Worm (Caenorhabditis elegans) whole organism, young adult: Measurements from ENCODE around the gene mua-6.
"Not testable (repeated sequence)": the region's sequence is repeated elsewhere in the genome, so short reads cannot be mapped to it uniquely, and the experiment has no call there.

Experiments used
- B0019.2 ChIP-seq: fragments of 200-800 bp; sonication (Bioruptor generic); conservative IDR thresholded peaks from 2 replicates; pipeline ENCODE4 v1.3.6; 2022; ENCODE audit warnings: missing genetic modification reagents, missing genetic modification characterization, missing compliant biosample characterization
- B0261.1 ChIP-seq: sonication (generic microtip); optimal IDR thresholded peaks from 2 replicates; lab custom pipeline; 2016; ENCODE audit warnings: mild to moderate bottlenecking, missing genetic modification characterization, moderate library complexity, missing compliant biosample characterization
- B0336.3 ChIP-seq: fragments of 200-800 bp; sonication (Bioruptor generic); IDR thresholded peaks from 2 replicates; pipeline ENCODE4 v1.3.6; 2022; ENCODE audit warnings: missing genetic modification characterization, missing compliant biosample characterization
- F52B5.7 ChIP-seq: sonication (generic microtip); optimal IDR thresholded peaks from 2 replicates; lab custom pipeline; 2016; ENCODE audit warnings: mild to moderate bottlenecking, missing genetic modification characterization, missing compliant biosample characterization
- F55B11.4 ChIP-seq: sonication (generic microtip); optimal IDR thresholded peaks from 2 replicates; lab custom pipeline; 2016; ENCODE audit warnings: missing compliant biosample characterization, missing genetic modification characterization, borderline replicate concordance; ENCODE audit not compliant: insufficient read depth
- F57C9.4 ChIP-seq: sonication (generic microtip); optimal IDR thresholded peaks from 2 replicates; lab custom pipeline; 2017; ENCODE audit warnings: mild to moderate bottlenecking, missing genetic modification characterization, missing compliant biosample characterization
- T07F8.4 ChIP-seq: sonication (generic microtip); optimal IDR thresholded peaks from 2 replicates; lab custom pipeline; 2016; ENCODE audit warnings: mild to moderate bottlenecking, missing genetic modification characterization, moderate library complexity, missing compliant biosample characterization
- Y79H2A.3 ChIP-seq: fragments of 200-800 bp; sonication (Bioruptor generic); conservative IDR thresholded peaks from 2 replicates; pipeline ENCODE4 v1.3.6; 2022; ENCODE audit warnings: missing genetic modification reagents, missing genetic modification characterization, missing compliant biosample characterization
- ama-1 ChIP-seq, 3 experiments: fragments of 150-350 bp in 1 of 3; sonication (generic microtip) in 2 of 3; optimal IDR thresholded peaks; 2 replicates each; lab custom pipeline; 2014 to 2018; ENCODE audit warnings: missing biosample characterization in 2 of 3, missing genetic modification characterization in 2 of 3, missing genetic modification reagents in 2 of 3
- attf-5 ChIP-seq: fragments of 200-800 bp; sonication (Bioruptor generic); optimal IDR thresholded peaks from 2 replicates; lab custom pipeline; 2018; ENCODE audit warnings: mild to moderate bottlenecking, missing genetic modification characterization, missing compliant biosample characterization
- bed-1 ChIP-seq: fragments of 200-800 bp; sonication (Bioruptor generic); IDR thresholded peaks from 2 replicates; pipeline ENCODE4 v1.3.6; 2022; ENCODE audit warnings: missing genetic modification reagents, missing genetic modification characterization, missing compliant biosample characterization
- bed-2 ChIP-seq: fragments of 200-800 bp; sonication (Bioruptor generic); IDR thresholded peaks from 2 replicates; pipeline ENCODE4 v1.3.6; 2022; ENCODE audit warnings: missing genetic modification reagents, missing genetic modification characterization, missing compliant biosample characterization
- cebp-1 ChIP-seq, 2 experiments: fragments of 200-800 bp in 1 of 2; sonication (Bioruptor generic) in 1 of 2; sonication (generic microtip) in 1 of 2; IDR thresholded peaks in 1 of 2; optimal IDR thresholded peaks in 1 of 2; 2 replicates each; pipeline versions ENCODE4 v1.3.6 to Lab custom; 2017 to 2022; ENCODE audit warnings: missing compliant biosample characterization in 2 of 2, missing genetic modification characterization in 2 of 2, mild to moderate bottlenecking in 1 of 2, missing genetic modification reagents in 1 of 2, moderate library complexity in 1 of 2
- ceh-27 ChIP-seq: fragments of 200-800 bp; sonication (Bioruptor generic); optimal IDR thresholded peaks from 2 replicates; lab custom pipeline; 2018; ENCODE audit warnings: mild to moderate bottlenecking, missing genetic modification characterization, moderate library complexity, missing compliant biosample characterization
- dox-1 ChIP-seq: fragments of 200-800 bp; sonication (Bioruptor generic); IDR thresholded peaks from 2 replicates; pipeline ENCODE4 v1.3.6; 2022; ENCODE audit warnings: missing genetic modification reagents, missing genetic modification characterization, missing compliant biosample characterization
- efl-1 ChIP-seq: fragments of 150-350 bp; optimal IDR thresholded peaks from 2 replicates; lab custom pipeline; 2014; ENCODE audit warnings: missing biosample characterization, missing genetic modification reagents, missing genetic modification characterization
- egl-44 ChIP-seq: fragments of 200-800 bp; sonication (Bioruptor generic); IDR thresholded peaks from 2 replicates; pipeline ENCODE4 v1.3.6; 2022; ENCODE audit warnings: missing genetic modification reagents, missing genetic modification characterization, missing compliant biosample characterization
- ekl-4 ChIP-seq: fragments of 200-800 bp; sonication (Bioruptor generic); IDR thresholded peaks from 2 replicates; pipeline ENCODE4 v1.3.6; 2022; ENCODE audit warnings: missing genetic modification reagents, missing genetic modification characterization, missing compliant biosample characterization
- ets-4 ChIP-seq: fragments of 200-800 bp; sonication (Bioruptor generic); optimal IDR thresholded peaks from 2 replicates; lab custom pipeline; 2018; ENCODE audit warnings: mild to moderate bottlenecking, missing genetic modification characterization, missing compliant biosample characterization
- fkh-3 ChIP-seq: sonication (generic microtip); optimal IDR thresholded peaks from 2 replicates; lab custom pipeline; 2016; ENCODE audit warnings: mild to moderate bottlenecking, missing genetic modification characterization, missing compliant biosample characterization
- hmg-1.2 ChIP-seq: fragments of 200-800 bp; sonication (Bioruptor generic); IDR thresholded peaks from 2 replicates; pipeline ENCODE4 v1.3.6; 2022; ENCODE audit warnings: missing genetic modification reagents, missing genetic modification characterization, missing compliant biosample characterization
- lin-26 ChIP-seq: fragments of 200-800 bp; sonication (Bioruptor generic); IDR thresholded peaks from 2 replicates; pipeline ENCODE4 v1.3.6; 2022; ENCODE audit warnings: missing genetic modification reagents, missing genetic modification characterization, missing compliant biosample characterization
- lin-35 ChIP-seq, 3 experiments: fragments of 150-350 bp in 2 of 3; sonication (generic microtip) in 1 of 3; optimal IDR thresholded peaks; 2 replicates each; lab custom pipeline; 2014 to 2018; ENCODE audit warnings: missing biosample characterization in 3 of 3, missing genetic modification characterization in 3 of 3, missing genetic modification reagents in 3 of 3
- lin-40 ChIP-seq: sonication (generic microtip); optimal IDR thresholded peaks from 2 replicates; lab custom pipeline; 2016; ENCODE audit warnings: missing genetic modification characterization, mild to moderate bottlenecking, missing compliant biosample characterization, missing genotype, missing genetic modification reagents
- lin-54 ChIP-seq: fragments of 200-800 bp; sonication (Bioruptor generic); optimal IDR thresholded peaks from 2 replicates; lab custom pipeline; 2018; ENCODE audit warnings: mild to moderate bottlenecking, missing genetic modification characterization, missing compliant biosample characterization
- madf-8 ChIP-seq: fragments of 200-800 bp; sonication (Bioruptor generic); conservative IDR thresholded peaks from 2 replicates; pipeline ENCODE4 v1.3.6; 2022; ENCODE audit warnings: missing genetic modification reagents, missing genetic modification characterization, missing compliant biosample characterization
- nfya-2 ChIP-seq: fragments of 200-800 bp; sonication (Bioruptor generic); IDR thresholded peaks from 2 replicates; pipeline ENCODE4 v1.3.6; 2022; ENCODE audit warnings: missing genetic modification reagents, missing genetic modification characterization, missing compliant biosample characterization
- nhr-80 ChIP-seq: sonication (generic microtip); optimal IDR thresholded peaks from 2 replicates; lab custom pipeline; 2016; ENCODE audit warnings: missing genetic modification characterization, missing compliant biosample characterization
- pha-4 ChIP-seq: fragments of 150-350 bp; sonication (generic microtip); optimal IDR thresholded peaks from 2 replicates; lab custom pipeline; 2014; ENCODE audit warnings: missing biosample characterization, missing genetic modification reagents, missing genetic modification characterization
- rpc-1 ChIP-seq, 2 experiments: fragments of 150-350 bp in 1 of 2; sonication (generic microtip) in 1 of 2; optimal IDR thresholded peaks; 2 replicates each; lab custom pipeline; 2014 to 2018; ENCODE audit warnings: missing biosample characterization in 1 of 2, missing genetic modification characterization in 1 of 2, missing genetic modification reagents in 1 of 2, missing genotype in 1 of 2
- snpc-1.1 ChIP-seq: sonication (generic microtip); optimal IDR thresholded peaks from 2 replicates; lab custom pipeline; 2017; ENCODE audit warnings: missing genetic modification characterization, mild to moderate bottlenecking, missing compliant biosample characterization, antibody characterized with exemption, moderate library complexity, missing genotype, missing genetic modification reagents; ENCODE audit not compliant: insufficient read depth
- snpc-1.3 ChIP-seq: sonication (generic microtip); optimal IDR thresholded peaks from 2 replicates; lab custom pipeline; 2017; ENCODE audit warnings: missing genetic modification characterization, mild to moderate bottlenecking, missing compliant biosample characterization, antibody characterized with exemption, moderate library complexity, missing genotype, missing genetic modification reagents; ENCODE audit not compliant: insufficient read depth
- snpc-4 ChIP-seq, 5 experiments: fragments of 150-350 bp in 1 of 5; sonication (generic microtip) in 4 of 5; optimal IDR thresholded peaks; 2 replicates each; lab custom pipeline; 2014 to 2018; ENCODE audit warnings: missing genetic modification characterization in 5 of 5, missing biosample characterization in 3 of 5, antibody characterized with exemption in 2 of 5, mild to moderate bottlenecking in 2 of 5, missing compliant biosample characterization in 2 of 5, missing genotype in 2 of 5, moderate library complexity in 2 of 5, missing genetic modification reagents in 1 of 5
- tbp1 ChIP-seq: fragments of 200-800 bp; sonication (Bioruptor generic); optimal IDR thresholded peaks from 2 replicates; lab custom pipeline; 2018; ENCODE audit warnings: mild to moderate bottlenecking, missing genetic modification characterization, missing compliant biosample characterization
- zfh-2 ChIP-seq: fragments of 200-800 bp; sonication (Bioruptor generic); conservative IDR thresholded peaks from 2 replicates; pipeline ENCODE4 v1.3.6; 2022; ENCODE audit warnings: missing genetic modification reagents, missing genetic modification characterization, missing compliant biosample characterization
- ztf-18 ChIP-seq: sonication (generic microtip); optimal IDR thresholded peaks from 2 replicates; lab custom pipeline; 2016; ENCODE audit warnings: missing genotype, mild to moderate bottlenecking, missing genetic modification characterization, missing compliant biosample characterization

Gene mua-6

DNA sequence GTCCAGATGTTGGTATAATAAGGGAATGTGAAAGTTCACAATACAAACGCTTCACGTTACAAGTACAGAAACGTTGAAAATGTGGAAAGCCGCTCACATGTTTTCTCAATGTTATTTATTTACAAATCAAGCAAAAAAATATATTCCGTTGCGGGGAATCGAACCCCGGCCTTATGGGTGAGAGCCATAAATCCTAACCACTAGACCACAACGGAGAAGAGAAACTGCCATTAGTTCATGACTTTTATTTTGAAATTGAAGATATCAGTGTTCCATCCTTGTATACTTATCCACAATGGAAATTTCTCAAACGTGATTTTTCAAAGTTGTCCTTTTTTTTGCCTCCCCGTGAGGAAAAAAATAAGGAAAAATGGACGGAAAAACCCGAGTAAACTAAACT, 18.7 kb upstream of the mua-6 start:
- TF ChIP-seq hmg-1.2, result peak; percentile 27; the same call in 1 of the 2 replicates
- TF ChIP-seq lin-26 (GFP tag; lab: Robert Waterston, UW), result 0 out of 2 replicates have a peak, but pooled peaks have one; percentile 46
- not testable (repeated sequence) for TF ChIP-seq rpc-1 (optimal IDR thresholded peaks at IDR 0.05; lab: Kevin White, UChicago)
- peak; percentile 15 for TF ChIP-seq rpc-1 (tag; optimal IDR thresholded peaks at IDR 0.05; lab: Kevin White, UChicago)

DNA sequence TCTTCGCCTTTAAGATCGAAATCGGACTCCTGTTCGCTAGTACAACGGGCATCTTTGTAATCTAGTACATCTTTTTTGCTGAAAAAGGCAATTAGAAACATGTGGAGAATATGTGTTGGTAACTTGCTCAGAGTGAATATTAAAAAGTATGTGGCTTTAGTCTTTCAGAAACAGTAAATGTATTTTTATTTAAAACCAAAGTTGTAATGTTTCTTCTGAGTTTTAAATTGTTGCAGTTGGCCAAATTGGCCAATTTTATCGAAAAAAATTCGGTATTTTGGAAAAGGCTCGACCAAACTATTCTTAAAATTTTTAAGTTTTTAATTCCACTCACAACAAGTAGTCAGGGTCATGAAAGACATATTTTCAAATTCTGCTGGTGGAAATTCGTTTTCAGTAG, 17.6 kb upstream of the mua-6 start, which contains the start of gene F52E10.2:
F52E10.2 (minus strand) TSS at position 101 of the 400 bp plus-strand sequence.
- TF ChIP-seq ztf-18 (tag; lab: Kevin White, UChicago) (no peak), nfya-2 (GFP tag; lab: Robert Waterston, UW) (no peak), rpc-1 (optimal IDR thresholded peaks at IDR 0.05; lab: Kevin White, UChicago) (no peak), rpc-1 (tag; optimal IDR thresholded peaks at IDR 0.05; lab: Kevin White, UChicago) (no peak), F52B5.7 (tag; lab: Kevin White, UChicago) (no peak), bed-1 (GFP tag; lab: Robert Waterston, UW) (no peak), lin-40 (no peak), snpc-1.1 (tag; lab: Kevin White, UChicago) (no peak), pha-4 (tag; lab: Kevin White, UChicago) (no peak), F57C9.4 (tag; lab: Kevin White, UChicago) (no peak), ekl-4 (GFP tag; lab: Robert Waterston, UW) (no peak), ets-4 (GFP tag; lab: Kevin White, UChicago) (no peak), Y79H2A.3 (GFP tag; lab: Robert Waterston, UW) (no peak), T07F8.4 (tag; lab: Kevin White, UChicago) (no peak), fkh-3 (tag; lab: Kevin White, UChicago) (no peak)

DNA sequence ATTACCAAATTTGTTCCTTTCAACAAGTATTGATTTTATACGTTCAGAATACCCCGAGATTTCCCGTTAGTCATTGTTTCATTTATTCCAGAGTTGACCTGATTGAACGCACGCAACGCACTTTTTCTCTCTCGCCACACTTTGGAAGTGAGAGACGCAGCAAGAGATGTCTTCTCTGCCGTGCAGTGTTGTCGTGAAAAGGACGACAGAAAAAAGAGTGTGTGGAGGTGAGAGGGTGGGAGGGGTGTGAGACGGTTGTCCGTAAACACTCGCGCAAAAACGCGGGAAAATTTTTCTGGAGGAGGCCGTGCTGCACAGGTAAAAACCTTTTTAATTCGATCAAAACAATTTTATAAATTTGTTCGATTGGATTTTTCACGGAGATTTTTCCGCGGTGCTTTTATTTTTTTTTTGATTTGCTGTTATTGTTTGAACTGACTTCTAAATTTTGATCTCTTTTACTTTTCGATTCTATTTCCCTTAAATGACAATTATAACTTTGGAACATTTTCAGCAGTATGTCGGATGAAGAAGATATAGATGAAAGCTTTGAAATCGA, 9.8 kb upstream of the mua-6 start, which contains the start of gene sdc-1:
sdc-1 (plus strand) TSS at position 509 of the 559 bp plus-strand sequence.
- TF ChIP-seq B0336.3 (0 out of 2 replicates have a peak, but pooled peaks have one; percentile 20), snpc-4 (GFP tag; optimal IDR thresholded peaks at IDR 0.05; lab: Kevin White, UChicago) (no peak), snpc-4 (tag; optimal IDR thresholded peaks at IDR 0.05; lab: Kevin White, UChicago) (peak in 1 of 4 experiments; percentile 32), ekl-4 (GFP tag; lab: Robert Waterston, UW) (no peak), zfh-2 (GFP tag; lab: Robert Waterston, UW) (peak; percentile 54; the same call in 1 of the 2 replicates), B0261.1 (peak; percentile 6), nhr-80 (tag; lab: Kevin White, UChicago) (peak; percentile 45), cebp-1 (GFP tag; IDR thresholded peaks at IDR 0.05; lab: Robert Waterston, UW) (no peak), cebp-1 (tag; optimal IDR thresholded peaks at IDR 0.05; lab: Kevin White, UChicago) (peak; percentile 52), bed-2 (GFP tag; lab: Robert Waterston, UW) (0 out of 2 replicates have a peak, but pooled peaks have one; percentile 13), tbp1 (GFP tag; lab: Kevin White, UChicago) (peak; percentile 19), lin-54 (peak; percentile 30), snpc-1.3 (peak; percentile 22), efl-1 (GFP tag; lab: Kevin White, UChicago) (peak; percentile 20), B0019.2 (GFP tag; lab: Robert Waterston, UW) (no peak), ceh-27 (GFP tag; lab: Kevin White, UChicago) (peak; percentile 45), F52B5.7 (tag; lab: Kevin White, UChicago) (no peak), attf-5 (GFP tag; lab: Kevin White, UChicago) (peak; percentile 36), egl-44 (GFP tag; lab: Robert Waterston, UW) (no peak), dox-1 (peak; percentile 66), lin-35 (GFP tag; optimal IDR thresholded peaks at IDR 0.05; lab: Kevin White, UChicago) (no peak), madf-8 (0 out of 2 replicates have a peak, but pooled peaks have one; percentile 5), hmg-1.2 (peak; percentile 87), F55B11.4 (tag; lab: Kevin White, UChicago) (no peak), ama-1 (optimal IDR thresholded peaks at IDR 0.05; lab: Kevin White, UChicago) (no peak), ama-1 (GFP tag; optimal IDR thresholded peaks at IDR 0.05; lab: Kevin White, UChicago) (no peak)
